Worm (Caenorhabditis elegans) whole organism, young adult: ENCODE results near the gene Y73B6BL.44.
A peak's percentile ranks its signal among the peaks of the same experiment; 100 is the strongest.

Experiments
- B0019.2 ChIP-seq: fragments of 200-800 bp; sonication (Bioruptor generic); conservative IDR thresholded peaks from 2 replicates; pipeline ENCODE4 v1.3.6; 2022; ENCODE audit warnings: missing genetic modification reagents, missing genetic modification characterization, missing compliant biosample characterization
- C17E4.6 ChIP-seq: fragments of 200-800 bp; sonication (Bioruptor generic); IDR thresholded peaks from 2 replicates; pipeline ENCODE4 v1.3.6; 2022; ENCODE audit warnings: missing genetic modification reagents, missing genetic modification characterization, missing compliant biosample characterization
- F10E7.11 ChIP-seq: sonication (generic microtip); optimal IDR thresholded peaks from 2 replicates; lab custom pipeline; 2017; ENCODE audit warnings: mild to moderate bottlenecking, missing genetic modification characterization, moderate library complexity, missing compliant biosample characterization
- F22D6.2 ChIP-seq: sonication (generic microtip); optimal IDR thresholded peaks from 2 replicates; lab custom pipeline; 2016; ENCODE audit warnings: mild to moderate bottlenecking, missing genetic modification characterization, missing compliant biosample characterization
- F33H1.4 ChIP-seq: fragments of 200-800 bp; sonication (Bioruptor generic); IDR thresholded peaks from 2 replicates; pipeline ENCODE4 v1.3.6; 2022; ENCODE audit warnings: missing genetic modification reagents, missing genetic modification characterization, missing compliant biosample characterization
- F37B4.10 ChIP-seq: fragments of 200-800 bp; sonication (Bioruptor generic); IDR thresholded peaks from 2 replicates; pipeline ENCODE4 v1.3.6; 2022; ENCODE audit warnings: missing genetic modification characterization, missing compliant biosample characterization
- F52B5.7 ChIP-seq: sonication (generic microtip); optimal IDR thresholded peaks from 2 replicates; lab custom pipeline; 2016; ENCODE audit warnings: mild to moderate bottlenecking, missing genetic modification characterization, missing compliant biosample characterization
- F57A8.1 ChIP-seq: fragments of 200-800 bp; sonication (Bioruptor generic); optimal IDR thresholded peaks from 2 replicates; lab custom pipeline; 2018; ENCODE audit warnings: mild to moderate bottlenecking, missing genetic modification characterization, moderate library complexity, missing compliant biosample characterization
- F57C9.4 ChIP-seq: sonication (generic microtip); optimal IDR thresholded peaks from 2 replicates; lab custom pipeline; 2017; ENCODE audit warnings: mild to moderate bottlenecking, missing genetic modification characterization, missing compliant biosample characterization
- K11D2.4 ChIP-seq: fragments of 200-800 bp; sonication (Bioruptor generic); IDR thresholded peaks from 2 replicates; pipeline ENCODE4 v1.3.6; 2022; ENCODE audit warnings: missing genetic modification reagents, missing genetic modification characterization, missing compliant biosample characterization
- K12H6.12 ChIP-seq: fragments of 200-800 bp; sonication (Bioruptor generic); optimal IDR thresholded peaks from 2 replicates; lab custom pipeline; 2018; ENCODE audit warnings: mild to moderate bottlenecking, missing genetic modification characterization, missing compliant biosample characterization
- Y53F4B.3 ChIP-seq: fragments of 200-800 bp; sonication (Bioruptor generic); IDR thresholded peaks from 2 replicates; pipeline ENCODE4 v1.3.6; 2022; ENCODE audit warnings: missing genetic modification reagents, missing genetic modification characterization, missing compliant biosample characterization
- Y67H2A.10 ChIP-seq: fragments of 200-800 bp; sonication (Bioruptor generic); conservative IDR thresholded peaks from 2 replicates; pipeline ENCODE4 v1.3.6; 2022; ENCODE audit warnings: missing genetic modification reagents, missing genetic modification characterization, missing compliant biosample characterization
- Y79H2A.3 ChIP-seq: fragments of 200-800 bp; sonication (Bioruptor generic); conservative IDR thresholded peaks from 2 replicates; pipeline ENCODE4 v1.3.6; 2022; ENCODE audit warnings: missing genetic modification reagents, missing genetic modification characterization, missing compliant biosample characterization
- atf-7 ChIP-seq: sonication (generic microtip); optimal IDR thresholded peaks from 2 replicates; lab custom pipeline; 2017; ENCODE audit warnings: mild to moderate bottlenecking, missing genetic modification characterization, missing compliant biosample characterization
- athp-1 ChIP-seq: sonication (generic microtip); optimal IDR thresholded peaks from 2 replicates; lab custom pipeline; 2017; ENCODE audit warnings: mild to moderate bottlenecking, missing genetic modification characterization, missing compliant biosample characterization
- attf-6 ChIP-seq: fragments of 200-800 bp; sonication (Bioruptor generic); IDR thresholded peaks from 2 replicates; pipeline ENCODE4 v1.3.6; 2022; ENCODE audit warnings: missing genetic modification reagents, missing genetic modification characterization, missing compliant biosample characterization
- ccch-3 ChIP-seq: fragments of 200-800 bp; sonication (Bioruptor generic); optimal IDR thresholded peaks from 2 replicates; lab custom pipeline; 2018; ENCODE audit warnings: mild to moderate bottlenecking, missing genetic modification characterization, missing compliant biosample characterization
- ceh-100 ChIP-seq: fragments of 200-800 bp; sonication (Bioruptor generic); IDR thresholded peaks from 2 replicates; pipeline ENCODE4 v1.3.6; 2022; ENCODE audit warnings: missing genetic modification reagents, missing genetic modification characterization, missing compliant biosample characterization
- ceh-27 ChIP-seq: fragments of 200-800 bp; sonication (Bioruptor generic); optimal IDR thresholded peaks from 2 replicates; lab custom pipeline; 2018; ENCODE audit warnings: mild to moderate bottlenecking, missing genetic modification characterization, moderate library complexity, missing compliant biosample characterization
- ceh-79 ChIP-seq: sonication (generic microtip); optimal IDR thresholded peaks from 2 replicates; lab custom pipeline; 2017; ENCODE audit warnings: mild to moderate bottlenecking, missing genetic modification characterization, missing compliant biosample characterization
- ceh-91 ChIP-seq: fragments of 200-800 bp; sonication (Bioruptor generic); IDR thresholded peaks from 2 replicates; pipeline ENCODE4 v1.3.6; 2022; ENCODE audit warnings: missing genetic modification reagents, missing genetic modification characterization, missing compliant biosample characterization
- die-1 ChIP-seq: sonication (generic microtip); optimal IDR thresholded peaks from 2 replicates; lab custom pipeline; 2016; ENCODE audit warnings: missing genotype, mild to moderate bottlenecking, missing genetic modification characterization, missing compliant biosample characterization
- dox-1 ChIP-seq: fragments of 200-800 bp; sonication (Bioruptor generic); IDR thresholded peaks from 2 replicates; pipeline ENCODE4 v1.3.6; 2022; ENCODE audit warnings: missing genetic modification reagents, missing genetic modification characterization, missing compliant biosample characterization
- dpff-1 ChIP-seq: sonication (generic microtip); optimal IDR thresholded peaks from 2 replicates; lab custom pipeline; 2017; ENCODE audit warnings: mild to moderate bottlenecking, missing genetic modification characterization, missing compliant biosample characterization
- dpl-1 ChIP-seq: fragments of 150-350 bp; optimal IDR thresholded peaks from 2 replicates; lab custom pipeline; 2014; ENCODE audit warnings: missing biosample characterization, missing genetic modification reagents, missing genetic modification characterization
- egrh-3 ChIP-seq: fragments of 200-800 bp; sonication (Bioruptor generic); IDR thresholded peaks from 2 replicates; pipeline ENCODE4 v1.3.6; 2022; ENCODE audit warnings: missing genetic modification reagents, missing genetic modification characterization, missing compliant biosample characterization
- ekl-4 ChIP-seq: fragments of 200-800 bp; sonication (Bioruptor generic); IDR thresholded peaks from 2 replicates; pipeline ENCODE4 v1.3.6; 2022; ENCODE audit warnings: missing genetic modification reagents, missing genetic modification characterization, missing compliant biosample characterization
- ets-4 ChIP-seq: fragments of 200-800 bp; sonication (Bioruptor generic); optimal IDR thresholded peaks from 2 replicates; lab custom pipeline; 2018; ENCODE audit warnings: mild to moderate bottlenecking, missing genetic modification characterization, missing compliant biosample characterization
- him-1 ChIP-seq: sonication (generic microtip); optimal IDR thresholded peaks from 2 replicates; lab custom pipeline; 2016; ENCODE audit warnings: missing genotype, missing genetic modification reagents, missing genetic modification characterization, missing compliant biosample characterization
- hmg-1.2 ChIP-seq: fragments of 200-800 bp; sonication (Bioruptor generic); IDR thresholded peaks from 2 replicates; pipeline ENCODE4 v1.3.6; 2022; ENCODE audit warnings: missing genetic modification reagents, missing genetic modification characterization, missing compliant biosample characterization
- let-526 ChIP-seq: fragments of 200-800 bp; sonication (Bioruptor generic); IDR thresholded peaks from 2 replicates; pipeline ENCODE4 v1.3.6; 2022; ENCODE audit warnings: missing genetic modification reagents, missing genetic modification characterization, missing compliant biosample characterization
- lin-40 ChIP-seq: sonication (generic microtip); optimal IDR thresholded peaks from 2 replicates; lab custom pipeline; 2016; ENCODE audit warnings: missing genetic modification characterization, mild to moderate bottlenecking, missing compliant biosample characterization, missing genotype, missing genetic modification reagents
- lin-54 ChIP-seq: fragments of 200-800 bp; sonication (Bioruptor generic); optimal IDR thresholded peaks from 2 replicates; lab custom pipeline; 2018; ENCODE audit warnings: mild to moderate bottlenecking, missing genetic modification characterization, missing compliant biosample characterization
- lsl-1 ChIP-seq: fragments of 200-800 bp; sonication (Bioruptor generic); optimal IDR thresholded peaks from 2 replicates; lab custom pipeline; 2018; ENCODE audit warnings: mild to moderate bottlenecking, missing genetic modification characterization, moderate library complexity, missing compliant biosample characterization
- mel-28 ChIP-seq: sonication (generic microtip); optimal IDR thresholded peaks from 2 replicates; lab custom pipeline; 2016; ENCODE audit warnings: borderline replicate concordance, mild to moderate bottlenecking, missing genetic modification characterization, missing compliant biosample characterization
- mes-4 ChIP-seq: sonication (generic microtip); optimal IDR thresholded peaks from 2 replicates; lab custom pipeline; 2016; ENCODE audit warnings: missing genotype, missing genetic modification characterization, missing compliant biosample characterization
- nfya-2 ChIP-seq: fragments of 200-800 bp; sonication (Bioruptor generic); IDR thresholded peaks from 2 replicates; pipeline ENCODE4 v1.3.6; 2022; ENCODE audit warnings: missing genetic modification reagents, missing genetic modification characterization, missing compliant biosample characterization
- nhr-120 ChIP-seq: fragments of 200-800 bp; sonication (Bioruptor generic); IDR thresholded peaks from 2 replicates; pipeline ENCODE4 v1.3.6; 2022; ENCODE audit warnings: missing genetic modification characterization, missing compliant biosample characterization
- nhr-27 ChIP-seq: fragments of 200-800 bp; sonication (Bioruptor generic); optimal IDR thresholded peaks from 2 replicates; lab custom pipeline; 2018; ENCODE audit warnings: mild to moderate bottlenecking, missing genetic modification characterization, moderate library complexity, missing compliant biosample characterization
- nhr-80 ChIP-seq: sonication (generic microtip); optimal IDR thresholded peaks from 2 replicates; lab custom pipeline; 2016; ENCODE audit warnings: missing genetic modification characterization, missing compliant biosample characterization
- nhr-90 ChIP-seq: sonication (generic microtip); optimal IDR thresholded peaks from 2 replicates; lab custom pipeline; 2016; ENCODE audit warnings: missing genotype, mild to moderate bottlenecking, missing genetic modification characterization, missing compliant biosample characterization
- rec-8 ChIP-seq, 2 experiments: sonication (generic microtip); optimal IDR thresholded peaks; 2 replicates each; lab custom pipeline; 2016; ENCODE audit warnings: mild to moderate bottlenecking in 2 of 2, missing genetic modification characterization in 2 of 2, missing genetic modification reagents in 2 of 2, missing genotype in 2 of 2, missing biosample characterization in 1 of 2, missing compliant biosample characterization in 1 of 2, moderate library complexity in 1 of 2
- snpc-3.4 ChIP-seq: sonication (generic microtip); optimal IDR thresholded peaks from 2 replicates; lab custom pipeline; 2017; ENCODE audit warnings: missing genetic modification characterization, mild to moderate bottlenecking, missing compliant biosample characterization, antibody characterized with exemption, moderate library complexity, missing genotype, missing genetic modification reagents
- somi-1 ChIP-seq: fragments of 200-800 bp; sonication (Bioruptor generic); optimal IDR thresholded peaks from 2 replicates; lab custom pipeline; 2018; ENCODE audit warnings: mild to moderate bottlenecking, missing genetic modification characterization, missing compliant biosample characterization
- tbx-9 ChIP-seq: sonication (generic microtip); optimal IDR thresholded peaks from 2 replicates; lab custom pipeline; 2016; ENCODE audit warnings: borderline replicate concordance, missing genetic modification characterization, inconsistent platforms, missing compliant biosample characterization
- tlf-1 ChIP-seq: fragments of 200-800 bp; sonication (Bioruptor generic); optimal IDR thresholded peaks from 2 replicates; lab custom pipeline; 2018; ENCODE audit warnings: mild to moderate bottlenecking, missing genetic modification characterization, missing compliant biosample characterization
- unc-62 ChIP-seq: fragments of 150-350 bp; optimal IDR thresholded peaks from 2 replicates; lab custom pipeline; 2014; ENCODE audit warnings: missing biosample characterization, missing genetic modification reagents, missing genetic modification characterization
- ztf-3 ChIP-seq: fragments of 200-800 bp; sonication (Bioruptor generic); optimal IDR thresholded peaks from 2 replicates; lab custom pipeline; 2018; ENCODE audit warnings: mild to moderate bottlenecking, missing genetic modification characterization, missing compliant biosample characterization

Gene Y73B6BL.44

DNA sequence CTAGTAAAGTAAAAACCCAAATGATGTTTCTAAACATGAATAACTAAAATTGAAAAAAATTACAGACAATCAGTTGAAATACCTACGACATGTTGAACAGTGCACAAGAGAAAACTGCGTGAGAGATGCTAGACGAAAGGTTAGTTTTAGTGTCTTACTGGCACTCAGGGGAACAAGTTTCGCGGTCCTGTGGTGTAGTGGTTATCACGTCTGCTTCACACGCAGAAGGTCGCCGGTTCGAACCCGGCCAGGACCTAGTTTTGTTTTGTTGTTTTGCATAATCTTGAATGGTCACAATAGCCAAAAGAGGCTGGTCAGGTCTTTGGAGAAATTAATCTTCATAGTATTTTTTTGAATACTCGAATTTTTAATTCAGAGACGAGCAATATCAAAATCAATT lies 12.4 kb upstream of the Y73B6BL.44 start (continued):
- no peak for TF ChIP-seq ztf-3 (GFP tag; lab: Kevin White, UChicago)
- TF ChIP-seq unc-62 (GFP tag; lab: Kevin White, UChicago) = no peak
- peak; percentile 57 for TF ChIP-seq ceh-79 (tag; lab: Kevin White, UChicago)
- TF ChIP-seq B0019.2 = no peak
- TF ChIP-seq somi-1 (GFP tag; lab: Kevin White, UChicago) = peak; percentile 49
- no peak; the same call in 1 of the 2 replicates for TF ChIP-seq Y67H2A.10 (GFP tag; lab: Robert Waterston, UW)
- no peak for TF ChIP-seq F52B5.7
- peak; percentile 64 for TF ChIP-seq hmg-1.2 (GFP tag; lab: Robert Waterston, UW)
- TF ChIP-seq F10E7.11 (tag; lab: Kevin White, UChicago) = no peak
- no peak for TF ChIP-seq ccch-3 (GFP tag; lab: Kevin White, UChicago)
- TF ChIP-seq mes-4 (tag; lab: Kevin White, UChicago) = peak; percentile 32
- TF ChIP-seq ekl-4 (GFP tag; lab: Robert Waterston, UW) = no peak; the same call in 1 of the 2 replicates
- TF ChIP-seq nhr-80 = peak; percentile 35
- 0 out of 2 replicates have a peak, but pooled peaks have one; percentile 62 for TF ChIP-seq K11D2.4 (GFP tag; lab: Robert Waterston, UW)
- 0 out of 2 replicates have a peak, but pooled peaks have one; percentile 16 for TF ChIP-seq F33H1.4 (GFP tag; lab: Robert Waterston, UW)
- no peak for TF ChIP-seq C17E4.6 (GFP tag; lab: Robert Waterston, UW)
- TF ChIP-seq ceh-100 = 0 out of 2 replicates have a peak, but pooled peaks have one; percentile 31
- peak; percentile 35; the same call in 1 of the 2 replicates for TF ChIP-seq Y53F4B.3 (GFP tag; lab: Robert Waterston, UW)
- TF ChIP-seq F37B4.10 = no peak
- TF ChIP-seq rec-8 (tag; optimal IDR thresholded peaks at IDR 0.05; lab: Kevin White, UChicago) = peak; percentile 45 to 46
- no peak for TF ChIP-seq dpl-1 (GFP tag; lab: Kevin White, UChicago)
- TF ChIP-seq snpc-3.4 (tag; lab: Kevin White, UChicago) = peak; percentile 68
- TF ChIP-seq mel-28 (tag; lab: Kevin White, UChicago) = no peak
- peak; percentile 41 for TF ChIP-seq lsl-1 (GFP tag; lab: Kevin White, UChicago)
- peak; percentile 37 for TF ChIP-seq K12H6.12 (tag; lab: Kevin White, UChicago)
- TF ChIP-seq tbx-9 = no peak
- no peak for TF ChIP-seq F57C9.4 (tag; lab: Kevin White, UChicago)
- no peak for TF ChIP-seq F57A8.1 (GFP tag; lab: Kevin White, UChicago)
- peak; percentile 46 for TF ChIP-seq lin-40 (tag; lab: Kevin White, UChicago)
- peak; percentile 50 for TF ChIP-seq athp-1 (tag; lab: Kevin White, UChicago)
- TF ChIP-seq atf-7 = peak; percentile 17
- TF ChIP-seq ceh-27 (GFP tag; lab: Kevin White, UChicago) = peak; percentile 60
- TF ChIP-seq ceh-91 (GFP tag; lab: Robert Waterston, UW) = no peak
- TF ChIP-seq dpff-1 = no peak
- peak; percentile 72; the same call in 1 of the 2 replicates for TF ChIP-seq let-526 (GFP tag; lab: Robert Waterston, UW)
- 0 out of 2 replicates have a peak, but pooled peaks have one; percentile 5 for TF ChIP-seq egrh-3 (GFP tag; lab: Robert Waterston, UW)
- TF ChIP-seq lin-54 (GFP tag; lab: Kevin White, UChicago) = peak; percentile 60
- no peak for TF ChIP-seq ets-4 (GFP tag; lab: Kevin White, UChicago)
- TF ChIP-seq nfya-2 (GFP tag; lab: Robert Waterston, UW) = no peak
- no peak for TF ChIP-seq F22D6.2
- no peak for TF ChIP-seq nhr-120
- peak; percentile 73 for TF ChIP-seq die-1 (tag; lab: Kevin White, UChicago)
- peak; percentile 80 for TF ChIP-seq attf-6
- TF ChIP-seq him-1 (tag; lab: Kevin White, UChicago) = peak; percentile 86
- no peak for TF ChIP-seq nhr-27 (tag; lab: Kevin White, UChicago)
- peak; percentile 75 for TF ChIP-seq nhr-90 (tag; lab: Kevin White, UChicago)
- 0 out of 2 replicates have a peak, but pooled peaks have one; percentile 12 for TF ChIP-seq Y79H2A.3 (GFP tag; lab: Robert Waterston, UW)
- TF ChIP-seq tlf-1 (GFP tag; lab: Kevin White, UChicago) = peak; percentile 2
- TF ChIP-seq dox-1 (GFP tag; lab: Robert Waterston, UW) = no peak; the same call in 1 of the 2 replicates
